Worm (Caenorhabditis elegans) whole organism, young adult: ENCODE measurements around the gene E02C12.11.
"Not testable (repeated sequence)": the region's sequence is repeated elsewhere in the genome, so short reads cannot be mapped to it uniquely, and the experiment has no call there.

ENCODE experiments used
- B0019.2 ChIP-seq: fragments of 200-800 bp; sonication (Bioruptor generic); conservative IDR thresholded peaks from 2 replicates; pipeline ENCODE4 v1.3.6; 2022; ENCODE audit warnings: missing genetic modification reagents, missing genetic modification characterization, missing compliant biosample characterization
- B0336.3 ChIP-seq: fragments of 200-800 bp; sonication (Bioruptor generic); IDR thresholded peaks from 2 replicates; pipeline ENCODE4 v1.3.6; 2022; ENCODE audit warnings: missing genetic modification characterization, missing compliant biosample characterization
- F23B12.7 ChIP-seq: sonication (generic microtip); optimal IDR thresholded peaks from 2 replicates; lab custom pipeline; 2017; ENCODE audit warnings: missing genetic modification characterization, mild to moderate bottlenecking, missing compliant biosample characterization, antibody characterized with exemption, moderate library complexity; ENCODE audit not compliant: insufficient read depth
- F37B4.10 ChIP-seq: fragments of 200-800 bp; sonication (Bioruptor generic); IDR thresholded peaks from 2 replicates; pipeline ENCODE4 v1.3.6; 2022; ENCODE audit warnings: missing genetic modification characterization, missing compliant biosample characterization
- F57A8.1 ChIP-seq: fragments of 200-800 bp; sonication (Bioruptor generic); optimal IDR thresholded peaks from 2 replicates; lab custom pipeline; 2018; ENCODE audit warnings: mild to moderate bottlenecking, missing genetic modification characterization, moderate library complexity, missing compliant biosample characterization
- T26A5.8 ChIP-seq: sonication (generic microtip); optimal IDR thresholded peaks from 2 replicates; lab custom pipeline; 2016; ENCODE audit warnings: missing genetic modification characterization, missing compliant biosample characterization
- Y53F4B.3 ChIP-seq: fragments of 200-800 bp; sonication (Bioruptor generic); IDR thresholded peaks from 2 replicates; pipeline ENCODE4 v1.3.6; 2022; ENCODE audit warnings: missing genetic modification reagents, missing genetic modification characterization, missing compliant biosample characterization
- Y56A3A.18 ChIP-seq: fragments of 200-800 bp; sonication (Bioruptor generic); IDR thresholded peaks from 2 replicates; pipeline ENCODE4 v1.3.6; 2022; ENCODE audit warnings: missing genetic modification reagents, missing genetic modification characterization, missing compliant biosample characterization
- Y67H2A.10 ChIP-seq: fragments of 200-800 bp; sonication (Bioruptor generic); conservative IDR thresholded peaks from 2 replicates; pipeline ENCODE4 v1.3.6; 2022; ENCODE audit warnings: missing genetic modification reagents, missing genetic modification characterization, missing compliant biosample characterization
- Y95B8A.8 ChIP-seq: fragments of 200-800 bp; sonication (Bioruptor generic); IDR thresholded peaks from 2 replicates; pipeline ENCODE4 v1.3.6; 2022; ENCODE audit warnings: missing genetic modification reagents, missing genetic modification characterization, missing compliant biosample characterization
- akir-1 ChIP-seq: fragments of 200-800 bp; sonication (Bioruptor generic); optimal IDR thresholded peaks from 2 replicates; lab custom pipeline; 2018; ENCODE audit warnings: mild to moderate bottlenecking, missing genetic modification characterization, moderate library complexity, missing compliant biosample characterization
- aptf-2 ChIP-seq: fragments of 200-800 bp; sonication (Bioruptor generic); conservative IDR thresholded peaks from 2 replicates; pipeline ENCODE4 v1.3.6; 2022; ENCODE audit warnings: missing genetic modification reagents, missing genetic modification characterization, missing compliant biosample characterization
- aptf-3 ChIP-seq: fragments of 200-800 bp; sonication (Bioruptor generic); IDR thresholded peaks from 2 replicates; pipeline ENCODE4 v1.3.6; 2022; ENCODE audit warnings: missing genetic modification characterization, missing compliant biosample characterization
- atf-7 ChIP-seq: sonication (generic microtip); optimal IDR thresholded peaks from 2 replicates; lab custom pipeline; 2017; ENCODE audit warnings: mild to moderate bottlenecking, missing genetic modification characterization, missing compliant biosample characterization
- cebp-1 ChIP-seq, 2 experiments: fragments of 200-800 bp in 1 of 2; sonication (Bioruptor generic) in 1 of 2; sonication (generic microtip) in 1 of 2; IDR thresholded peaks in 1 of 2; optimal IDR thresholded peaks in 1 of 2; 2 replicates each; pipeline versions ENCODE4 v1.3.6 to Lab custom; 2017 to 2022; ENCODE audit warnings: missing compliant biosample characterization in 2 of 2, missing genetic modification characterization in 2 of 2, mild to moderate bottlenecking in 1 of 2, missing genetic modification reagents in 1 of 2, moderate library complexity in 1 of 2
- cebp-2 ChIP-seq: fragments of 200-800 bp; sonication (Bioruptor generic); IDR thresholded peaks from 2 replicates; pipeline ENCODE4 v1.3.6; 2022; ENCODE audit warnings: missing genetic modification characterization, missing compliant biosample characterization
- ceh-79 ChIP-seq: sonication (generic microtip); optimal IDR thresholded peaks from 2 replicates; lab custom pipeline; 2017; ENCODE audit warnings: mild to moderate bottlenecking, missing genetic modification characterization, missing compliant biosample characterization
- dpff-1 ChIP-seq: sonication (generic microtip); optimal IDR thresholded peaks from 2 replicates; lab custom pipeline; 2017; ENCODE audit warnings: mild to moderate bottlenecking, missing genetic modification characterization, missing compliant biosample characterization
- ekl-4 ChIP-seq: fragments of 200-800 bp; sonication (Bioruptor generic); IDR thresholded peaks from 2 replicates; pipeline ENCODE4 v1.3.6; 2022; ENCODE audit warnings: missing genetic modification reagents, missing genetic modification characterization, missing compliant biosample characterization
- him-1 ChIP-seq: sonication (generic microtip); optimal IDR thresholded peaks from 2 replicates; lab custom pipeline; 2016; ENCODE audit warnings: missing genotype, missing genetic modification reagents, missing genetic modification characterization, missing compliant biosample characterization
- hmg-1.2 ChIP-seq: fragments of 200-800 bp; sonication (Bioruptor generic); IDR thresholded peaks from 2 replicates; pipeline ENCODE4 v1.3.6; 2022; ENCODE audit warnings: missing genetic modification reagents, missing genetic modification characterization, missing compliant biosample characterization
- hsf-1 ChIP-seq: fragments of 200-800 bp; sonication (Bioruptor generic); IDR thresholded peaks from 2 replicates; pipeline ENCODE4 v1.3.6; 2022; ENCODE audit warnings: missing genetic modification reagents, missing genetic modification characterization, missing compliant biosample characterization
- lag-1 ChIP-seq: fragments of 200-800 bp; sonication (Bioruptor generic); IDR thresholded peaks from 2 replicates; pipeline ENCODE4 v1.3.6; 2022; ENCODE audit warnings: missing genetic modification reagents, missing genetic modification characterization, missing compliant biosample characterization
- let-526 ChIP-seq: fragments of 200-800 bp; sonication (Bioruptor generic); IDR thresholded peaks from 2 replicates; pipeline ENCODE4 v1.3.6; 2022; ENCODE audit warnings: missing genetic modification reagents, missing genetic modification characterization, missing compliant biosample characterization
- lin-26 ChIP-seq: fragments of 200-800 bp; sonication (Bioruptor generic); IDR thresholded peaks from 2 replicates; pipeline ENCODE4 v1.3.6; 2022; ENCODE audit warnings: missing genetic modification reagents, missing genetic modification characterization, missing compliant biosample characterization
- lsy-27 ChIP-seq: sonication (generic microtip); optimal IDR thresholded peaks from 2 replicates; lab custom pipeline; 2017; ENCODE audit warnings: missing genetic modification characterization, mild to moderate bottlenecking, missing compliant biosample characterization, antibody characterized with exemption, missing genotype, borderline replicate concordance; ENCODE audit not compliant: insufficient read depth
- madf-10 ChIP-seq: sonication (generic microtip); optimal IDR thresholded peaks from 2 replicates; lab custom pipeline; 2016; ENCODE audit warnings: mild to moderate bottlenecking, missing genetic modification characterization, missing compliant biosample characterization
- mes-4 ChIP-seq: sonication (generic microtip); optimal IDR thresholded peaks from 2 replicates; lab custom pipeline; 2016; ENCODE audit warnings: missing genotype, missing genetic modification characterization, missing compliant biosample characterization
- mxl-1 ChIP-seq: sonication (generic microtip); optimal IDR thresholded peaks from 2 replicates; lab custom pipeline; 2016; ENCODE audit warnings: missing genetic modification characterization, missing compliant biosample characterization
- nfya-2 ChIP-seq: fragments of 200-800 bp; sonication (Bioruptor generic); IDR thresholded peaks from 2 replicates; pipeline ENCODE4 v1.3.6; 2022; ENCODE audit warnings: missing genetic modification reagents, missing genetic modification characterization, missing compliant biosample characterization
- nhr-179 ChIP-seq: sonication (generic microtip); optimal IDR thresholded peaks from 2 replicates; lab custom pipeline; 2016; ENCODE audit warnings: mild to moderate bottlenecking, missing genetic modification characterization, missing compliant biosample characterization
- nhr-80 ChIP-seq: sonication (generic microtip); optimal IDR thresholded peaks from 2 replicates; lab custom pipeline; 2016; ENCODE audit warnings: missing genetic modification characterization, missing compliant biosample characterization
- pbrm-1 ChIP-seq: fragments of 200-800 bp; sonication (Bioruptor generic); IDR thresholded peaks from 2 replicates; pipeline ENCODE4 v1.3.6; 2022; ENCODE audit warnings: missing genetic modification reagents, missing genetic modification characterization, missing compliant biosample characterization
- rcor-1 ChIP-seq: fragments of 200-800 bp; sonication (Bioruptor generic); IDR thresholded peaks from 2 replicates; pipeline ENCODE4 v1.3.6; 2022; ENCODE audit warnings: missing genetic modification reagents, missing genetic modification characterization, missing compliant biosample characterization
- rec-8 ChIP-seq, 2 experiments: sonication (generic microtip); optimal IDR thresholded peaks; 2 replicates each; lab custom pipeline; 2016; ENCODE audit warnings: mild to moderate bottlenecking in 2 of 2, missing genetic modification characterization in 2 of 2, missing genetic modification reagents in 2 of 2, missing genotype in 2 of 2, missing biosample characterization in 1 of 2, missing compliant biosample characterization in 1 of 2, moderate library complexity in 1 of 2
- sea-2 ChIP-seq: fragments of 200-800 bp; sonication (Bioruptor generic); IDR thresholded peaks from 2 replicates; pipeline ENCODE4 v1.3.6; 2022; ENCODE audit warnings: missing genetic modification characterization, missing compliant biosample characterization
- snpc-1.1 ChIP-seq: sonication (generic microtip); optimal IDR thresholded peaks from 2 replicates; lab custom pipeline; 2017; ENCODE audit warnings: missing genetic modification characterization, mild to moderate bottlenecking, missing compliant biosample characterization, antibody characterized with exemption, moderate library complexity, missing genotype, missing genetic modification reagents; ENCODE audit not compliant: insufficient read depth
- tbx-9 ChIP-seq: sonication (generic microtip); optimal IDR thresholded peaks from 2 replicates; lab custom pipeline; 2016; ENCODE audit warnings: borderline replicate concordance, missing genetic modification characterization, inconsistent platforms, missing compliant biosample characterization
- tlf-1 ChIP-seq: fragments of 200-800 bp; sonication (Bioruptor generic); optimal IDR thresholded peaks from 2 replicates; lab custom pipeline; 2018; ENCODE audit warnings: mild to moderate bottlenecking, missing genetic modification characterization, missing compliant biosample characterization
- unc-62 ChIP-seq: fragments of 150-350 bp; optimal IDR thresholded peaks from 2 replicates; lab custom pipeline; 2014; ENCODE audit warnings: missing biosample characterization, missing genetic modification reagents, missing genetic modification characterization
- xnd-1 ChIP-seq: sonication (generic microtip); optimal IDR thresholded peaks from 2 replicates; lab custom pipeline; 2016; ENCODE audit warnings: missing genotype, missing genetic modification reagents, missing genetic modification characterization, missing compliant biosample characterization
- zfh-2 ChIP-seq: fragments of 200-800 bp; sonication (Bioruptor generic); conservative IDR thresholded peaks from 2 replicates; pipeline ENCODE4 v1.3.6; 2022; ENCODE audit warnings: missing genetic modification reagents, missing genetic modification characterization, missing compliant biosample characterization
- ztf-28 ChIP-seq: fragments of 200-800 bp; sonication (Bioruptor generic); IDR thresholded peaks from 2 replicates; pipeline ENCODE4 v1.3.6; 2022; ENCODE audit warnings: missing genetic modification reagents, missing genetic modification characterization, missing compliant biosample characterization
- ztf-3 ChIP-seq: fragments of 200-800 bp; sonication (Bioruptor generic); optimal IDR thresholded peaks from 2 replicates; lab custom pipeline; 2018; ENCODE audit warnings: mild to moderate bottlenecking, missing genetic modification characterization, missing compliant biosample characterization
- ztf-6 ChIP-seq: fragments of 200-800 bp; sonication (Bioruptor generic); IDR thresholded peaks from 2 replicates; pipeline ENCODE4 v1.3.6; 2022; ENCODE audit warnings: missing genetic modification reagents, missing genetic modification characterization, missing compliant biosample characterization

The E02C12.11 gene

DNA sequence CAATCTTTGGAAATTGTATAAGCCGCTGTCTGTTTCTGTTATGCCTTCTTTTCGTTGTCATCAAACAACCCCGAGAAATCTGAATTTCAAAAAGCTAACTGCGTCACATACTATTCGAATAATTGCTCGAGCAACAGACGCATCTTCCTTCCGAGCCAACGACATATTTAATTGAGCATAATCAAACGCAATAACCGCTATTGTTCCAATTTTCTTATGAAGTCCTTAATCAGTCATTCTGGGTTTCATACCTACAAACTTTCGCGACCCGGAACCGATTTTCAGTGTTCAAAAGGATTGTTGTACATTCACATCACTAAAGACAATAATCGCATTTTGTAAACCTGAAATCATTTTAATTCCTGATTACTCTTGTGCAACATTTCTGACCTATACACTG is 37.9 kb downstream of the E02C12.11 start (continued):
- peak; percentile 78 for TF ChIP-seq cebp-1 (GFP tag; IDR thresholded peaks at IDR 0.05; lab: Robert Waterston, UW)
- not testable (repeated sequence) for TF ChIP-seq cebp-1 (tag; optimal IDR thresholded peaks at IDR 0.05; lab: Kevin White, UChicago)

DNA sequence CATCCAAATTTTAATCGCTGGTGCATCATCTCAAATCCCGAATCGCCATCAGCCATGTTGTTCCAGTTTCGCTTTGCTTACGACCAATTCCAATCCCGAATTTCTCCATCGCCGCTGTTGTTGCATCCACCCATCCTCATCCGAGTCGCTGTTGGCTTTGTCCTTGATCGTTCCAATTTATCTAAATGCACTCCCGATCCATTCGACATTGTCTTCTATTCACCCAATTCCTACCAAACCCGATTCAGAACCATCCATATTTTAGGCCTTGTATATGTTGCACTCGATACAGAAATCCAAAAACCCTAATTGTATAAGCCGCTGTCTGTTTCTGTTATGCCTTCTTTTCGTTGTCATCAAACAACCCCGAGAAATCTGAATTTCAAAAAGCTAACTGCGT is 39.4 kb downstream of the E02C12.11 start:
- 0 out of 2 replicates have a peak, but pooled peaks have one; percentile 11 for TF ChIP-seq aptf-3 (GFP tag; lab: Robert Waterston, UW)
- peak; percentile 65; the same call in 1 of the 2 replicates for TF ChIP-seq sea-2 (GFP tag; lab: Robert Waterston, UW)
- TF ChIP-seq nfya-2, result peak; percentile 81
- peak; percentile 52 for TF ChIP-seq ceh-79
- no peak for TF ChIP-seq unc-62 (GFP tag; lab: Kevin White, UChicago)
- peak; percentile 62 for TF ChIP-seq hmg-1.2
- no peak for TF ChIP-seq lag-1 (GFP tag; lab: Robert Waterston, UW)
- TF ChIP-seq F57A8.1, result no peak
- TF ChIP-seq mxl-1, result peak; percentile 23
- no peak for TF ChIP-seq snpc-1.1 (tag; lab: Kevin White, UChicago)
- TF ChIP-seq lin-26 (GFP tag; lab: Robert Waterston, UW), result peak; percentile 45
- TF ChIP-seq akir-1 (GFP tag; lab: Kevin White, UChicago), result no peak
- TF ChIP-seq Y95B8A.8 (GFP tag; lab: Robert Waterston, UW), result peak; percentile 88
- TF ChIP-seq Y67H2A.10, result 0 out of 2 replicates have a peak, but pooled peaks have one; percentile 24
- no peak for TF ChIP-seq nhr-179 (tag; lab: Kevin White, UChicago)
- peak; percentile 80 for TF ChIP-seq pbrm-1 (GFP tag; lab: Robert Waterston, UW)
- TF ChIP-seq Y53F4B.3, result peak; percentile 36; the same call in 1 of the 2 replicates
- TF ChIP-seq Y56A3A.18 (GFP tag; lab: Robert Waterston, UW), result peak; percentile 94
- TF ChIP-seq tlf-1, result peak; percentile 47
- TF ChIP-seq him-1 (tag; lab: Kevin White, UChicago), result no peak
- TF ChIP-seq dpff-1 (tag; lab: Kevin White, UChicago), result no peak
- no peak for TF ChIP-seq madf-10
- TF ChIP-seq ztf-6 (GFP tag; lab: Robert Waterston, UW), result no peak
- no peak for TF ChIP-seq mes-4 (tag; lab: Kevin White, UChicago)
- TF ChIP-seq rec-8 (tag; optimal IDR thresholded peaks at IDR 0.05; lab: Kevin White, UChicago), result no peak
- 0 out of 2 replicates have a peak, but pooled peaks have one; percentile 4 for TF ChIP-seq zfh-2
- TF ChIP-seq let-526 (GFP tag; lab: Robert Waterston, UW), result no peak
- TF ChIP-seq ztf-3 (GFP tag; lab: Kevin White, UChicago), result no peak
- TF ChIP-seq hsf-1 (GFP tag; lab: Robert Waterston, UW), result peak; percentile 59; the same call in 1 of the 2 replicates
- TF ChIP-seq tbx-9 (tag; lab: Kevin White, UChicago), result no peak
- TF ChIP-seq F37B4.10 (GFP tag; lab: Robert Waterston, UW), result peak; percentile 94
- no peak for TF ChIP-seq F23B12.7
- peak; percentile 32; the same call in 1 of the 2 replicates for TF ChIP-seq B0019.2 (GFP tag; lab: Robert Waterston, UW)
- no peak; the same call in 1 of the 2 replicates for TF ChIP-seq rcor-1 (GFP tag; lab: Robert Waterston, UW)
- peak; percentile 28; the same call in 1 of the 2 replicates for TF ChIP-seq ztf-28 (GFP tag; lab: Robert Waterston, UW)
- no peak for TF ChIP-seq nhr-80 (tag; lab: Kevin White, UChicago)
- TF ChIP-seq lsy-27 (tag; lab: Kevin White, UChicago), result no peak
- no peak for TF ChIP-seq xnd-1
- 0 out of 2 replicates have a peak, but pooled peaks have one; percentile 27 for TF ChIP-seq aptf-2 (GFP tag; lab: Robert Waterston, UW)
- TF ChIP-seq atf-7 (tag; lab: Kevin White, UChicago), result peak; percentile 16
- peak; percentile 75 for TF ChIP-seq ekl-4 (GFP tag; lab: Robert Waterston, UW)
- TF ChIP-seq B0336.3 (GFP tag; lab: Robert Waterston, UW), result peak; percentile 52
- no peak for TF ChIP-seq T26A5.8 (tag; lab: Kevin White, UChicago)
- peak; percentile 97 for TF ChIP-seq cebp-2 (GFP tag; lab: Robert Waterston, UW)
